Worm (Caenorhabditis elegans) whole organism, late embryonic: ENCODE data around the gene F56B3.4.
A peak's percentile ranks its signal among the peaks of the same experiment; 100 is the strongest.

Experiments used
- F13H6.1 ChIP-seq: sonication (generic microtip); optimal IDR thresholded peaks from 2 replicates; lab custom pipeline; 2016; ENCODE audit warnings: missing genetic modification characterization, missing compliant biosample characterization
- K02D7.2 ChIP-seq: sonication (generic microtip); optimal IDR thresholded peaks from 2 replicates; lab custom pipeline; 2017; ENCODE audit warnings: mild to moderate bottlenecking, missing genetic modification characterization, missing compliant biosample characterization
- T23F11.4 ChIP-seq: fragments of 200-800 bp; sonication (Bioruptor generic); optimal IDR thresholded peaks from 2 replicates; lab custom pipeline; 2018; ENCODE audit warnings: mild to moderate bottlenecking, missing genetic modification characterization, missing compliant biosample characterization
- Y22D7AL.16 ChIP-seq: sonication (generic microtip); optimal IDR thresholded peaks from 2 replicates; lab custom pipeline; 2016; ENCODE audit warnings: missing genetic modification characterization, missing compliant biosample characterization
- ama-1 ChIP-seq: fragments of 150-350 bp; optimal IDR thresholded peaks from 2 replicates; lab custom pipeline; 2014
- ceh-19 ChIP-seq: fragments of 200-800 bp; sonication (Bioruptor generic); optimal IDR thresholded peaks from 2 replicates; lab custom pipeline; 2018; ENCODE audit warnings: mild to moderate bottlenecking, missing genetic modification characterization, missing compliant biosample characterization
- ceh-2 ChIP-seq: sonication (generic microtip); optimal IDR thresholded peaks from 2 replicates; lab custom pipeline; 2016; ENCODE audit warnings: missing genotype, missing genetic modification characterization, missing compliant biosample characterization
- ceh-24 ChIP-seq: sonication (generic microtip); optimal IDR thresholded peaks from 2 replicates; lab custom pipeline; 2016; ENCODE audit warnings: mild to moderate bottlenecking, missing genetic modification characterization, missing compliant biosample characterization
- ceh-30 ChIP-seq: fragments of 150-350 bp; optimal IDR thresholded peaks from 2 replicates; lab custom pipeline; 2014; ENCODE audit warnings: missing biosample characterization, missing genetic modification characterization
- ceh-31 ChIP-seq: sonication (generic microtip); optimal IDR thresholded peaks from 2 replicates; lab custom pipeline; 2016; ENCODE audit warnings: missing genetic modification characterization, missing compliant biosample characterization
- ceh-34 ChIP-seq: sonication (generic microtip); optimal IDR thresholded peaks from 2 replicates; lab custom pipeline; 2016; ENCODE audit warnings: mild to moderate bottlenecking, missing genetic modification characterization, missing compliant biosample characterization
- ceh-45 ChIP-seq: fragments of 200-800 bp; sonication (Bioruptor generic); IDR thresholded peaks from 2 replicates; pipeline ENCODE4 v1.3.6; 2022; ENCODE audit warnings: missing genetic modification reagents, missing genetic modification characterization, missing compliant biosample characterization
- ceh-48 ChIP-seq: sonication (generic microtip); optimal IDR thresholded peaks from 2 replicates; lab custom pipeline; 2016; ENCODE audit warnings: missing genetic modification characterization, inconsistent platforms, missing compliant biosample characterization
- ceh-6 ChIP-seq: fragments of 200-800 bp; sonication (Bioruptor generic); optimal IDR thresholded peaks from 2 replicates; lab custom pipeline; 2018; ENCODE audit warnings: mild to moderate bottlenecking, missing genetic modification characterization, missing compliant biosample characterization
- ceh-9 ChIP-seq: sonication (generic microtip); optimal IDR thresholded peaks from 2 replicates; lab custom pipeline; 2016; ENCODE audit warnings: mild to moderate bottlenecking, missing genetic modification characterization, inconsistent platforms, missing compliant biosample characterization
- che-1 ChIP-seq: sonication (generic microtip); optimal IDR thresholded peaks from 2 replicates; lab custom pipeline; 2016; ENCODE audit warnings: mild to moderate bottlenecking, missing genetic modification characterization, missing compliant biosample characterization
- dmd-4 ChIP-seq: sonication (generic microtip); optimal IDR thresholded peaks from 2 replicates; lab custom pipeline; 2016; ENCODE audit warnings: borderline replicate concordance, missing genetic modification characterization, missing compliant biosample characterization
- dve-1 ChIP-seq: sonication (generic microtip); optimal IDR thresholded peaks from 2 replicates; lab custom pipeline; 2017; ENCODE audit warnings: antibody characterized with exemption, mild to moderate bottlenecking, missing genetic modification characterization, missing compliant biosample characterization
- eyg-1 ChIP-seq: sonication (generic microtip); optimal IDR thresholded peaks from 2 replicates; lab custom pipeline; 2016; ENCODE audit warnings: missing genotype, missing genetic modification characterization, missing compliant biosample characterization
- hlh-13 ChIP-seq: fragments of 200-800 bp; sonication (Bioruptor generic); optimal IDR thresholded peaks from 2 replicates; lab custom pipeline; 2018; ENCODE audit warnings: mild to moderate bottlenecking, missing genetic modification characterization, missing compliant biosample characterization
- hlh-30 ChIP-seq: sonication (generic microtip); optimal IDR thresholded peaks from 2 replicates; lab custom pipeline; 2017; ENCODE audit warnings: antibody characterized with exemption, missing genetic modification characterization, missing compliant biosample characterization; ENCODE audit not compliant: insufficient read depth
- hlh-6 ChIP-seq: sonication (generic microtip); optimal IDR thresholded peaks from 2 replicates; lab custom pipeline; 2016; ENCODE audit warnings: missing genotype, missing genetic modification characterization, missing compliant biosample characterization
- madf-2 ChIP-seq: sonication (generic microtip); optimal IDR thresholded peaks from 2 replicates; lab custom pipeline; 2017; ENCODE audit warnings: missing genetic modification characterization, missing compliant biosample characterization
- mec-3 ChIP-seq: sonication (generic microtip); optimal IDR thresholded peaks from 2 replicates; lab custom pipeline; 2016; ENCODE audit warnings: borderline replicate concordance, missing genetic modification characterization, missing compliant biosample characterization
- nfya-1 ChIP-seq: sonication (generic microtip); optimal IDR thresholded peaks from 2 replicates; lab custom pipeline; 2017; ENCODE audit warnings: missing genetic modification characterization, mild to moderate bottlenecking, missing compliant biosample characterization, antibody characterized with exemption, moderate library complexity
- nhr-232 ChIP-seq: sonication (generic microtip); optimal IDR thresholded peaks from 2 replicates; lab custom pipeline; 2016; ENCODE audit warnings: missing genetic modification characterization, missing compliant biosample characterization
- npax-4 ChIP-seq: sonication (generic microtip); optimal IDR thresholded peaks from 2 replicates; lab custom pipeline; 2016; ENCODE audit warnings: missing genetic modification characterization, missing compliant biosample characterization
- pax-1 ChIP-seq: fragments of 150-350 bp; optimal IDR thresholded peaks from 2 replicates; lab custom pipeline; 2014; ENCODE audit warnings: missing biosample characterization, missing genetic modification characterization
- pqm-1 ChIP-seq: sonication (generic microtip); optimal IDR thresholded peaks from 2 replicates; lab custom pipeline; 2016; ENCODE audit warnings: missing genetic modification characterization, missing compliant biosample characterization
- pros-1 ChIP-seq: fragments of 150-350 bp; optimal IDR thresholded peaks from 2 replicates; lab custom pipeline; 2014; ENCODE audit warnings: missing biosample characterization, missing genetic modification reagents, missing genetic modification characterization
- rnt-1 ChIP-seq: sonication (generic microtip); optimal IDR thresholded peaks from 2 replicates; lab custom pipeline; 2016; ENCODE audit warnings: missing genetic modification characterization, missing compliant biosample characterization
- sdc-2 ChIP-seq: sonication (generic microtip); optimal IDR thresholded peaks from 2 replicates; lab custom pipeline; 2016; ENCODE audit warnings: missing genotype, missing genetic modification characterization, missing compliant biosample characterization
- sox-2 ChIP-seq: fragments of 200-800 bp; sonication (Bioruptor generic); IDR thresholded peaks from 2 replicates; pipeline ENCODE4 v1.3.6; 2022; ENCODE audit warnings: missing genetic modification reagents, missing genetic modification characterization, missing compliant biosample characterization
- tbx-2 ChIP-seq: sonication (generic microtip); optimal IDR thresholded peaks from 2 replicates; lab custom pipeline; 2016; ENCODE audit warnings: missing genetic modification characterization, missing compliant biosample characterization
- tbx-7 ChIP-seq: sonication (generic microtip); optimal IDR thresholded peaks from 2 replicates; lab custom pipeline; 2016; ENCODE audit warnings: missing genotype, missing genetic modification characterization, missing compliant biosample characterization
- unc-42 ChIP-seq: sonication (generic microtip); optimal IDR thresholded peaks from 2 replicates; lab custom pipeline; 2016; ENCODE audit warnings: missing genotype, missing genetic modification characterization, missing compliant biosample characterization
- unc-55 ChIP-seq: sonication (generic microtip); optimal IDR thresholded peaks from 2 replicates; lab custom pipeline; 2017; ENCODE audit warnings: missing biosample characterization, missing genetic modification reagents, missing genetic modification characterization
- zip-5 ChIP-seq: sonication (generic microtip); optimal IDR thresholded peaks from 2 replicates; lab custom pipeline; 2016; ENCODE audit warnings: missing genetic modification characterization, missing compliant biosample characterization

Gene F56B3.4

ce11 chrIV:829691-830090, 35.6 kb upstream of the F56B3.4 start:
- TF ChIP-seq eyg-1 = no peak
- no peak for TF ChIP-seq mec-3
- TF ChIP-seq tbx-7 = no peak
- no peak for TF ChIP-seq pax-1 (tag; lab: Kevin White, UChicago)

- no peak for TF ChIP-seq hlh-13 (GFP tag; lab: Kevin White, UChicago)
- no peak for TF ChIP-seq zip-5 (tag; lab: Kevin White, UChicago)
- no peak for TF ChIP-seq ceh-30 (tag; lab: Kevin White, UChicago)
- TF ChIP-seq sdc-2 (tag; lab: Kevin White, UChicago) = no peak
- TF ChIP-seq nhr-232 = no peak
- TF ChIP-seq hlh-6 = no peak
- no peak for TF ChIP-seq ceh-45 (GFP tag; lab: Robert Waterston, UW)
- TF ChIP-seq rnt-1 = no peak
- no peak for TF ChIP-seq ceh-48 (tag; lab: Kevin White, UChicago)
- TF ChIP-seq unc-42 = no peak
- no peak for TF ChIP-seq ceh-9 (tag; lab: Kevin White, UChicago)
- no peak for TF ChIP-seq K02D7.2 (tag; lab: Kevin White, UChicago)
These were observed 35.0 kb upstream of the F56B3.4 start for ce11 chrIV:829107-829506.

ce11 chrIV:828427-828826, 34.4 kb upstream of the F56B3.4 start:
- TF ChIP-seq ceh-31 (tag; lab: Kevin White, UChicago) (peak; percentile 32), pax-1 (tag; lab: Kevin White, UChicago) (peak; percentile 30), ceh-24 (tag; lab: Kevin White, UChicago) (no peak), unc-42 (peak; percentile 11), unc-55 (peak; percentile 75), zip-5 (tag; lab: Kevin White, UChicago) (no peak), hlh-30 (peak; percentile 43), F13H6.1 (tag; lab: Kevin White, UChicago) (no peak), pros-1 (peak; percentile 54), madf-2 (tag; lab: Kevin White, UChicago) (no peak), T23F11.4 (no peak), tbx-2 (tag; lab: Kevin White, UChicago) (peak; percentile 45), nhr-232 (no peak), npax-4 (tag; lab: Kevin White, UChicago) (no peak), Y22D7AL.16 (no peak), rnt-1 (no peak), ceh-2 (tag; lab: Kevin White, UChicago) (no peak), nfya-1 (tag; lab: Kevin White, UChicago) (peak; percentile 74), K02D7.2 (tag; lab: Kevin White, UChicago) (no peak), pqm-1 (no peak), ceh-6 (GFP tag; lab: Kevin White, UChicago) (no peak), dve-1 (tag; lab: Kevin White, UChicago) (peak; percentile 24), ama-1 (lab: Kevin White, UChicago) (no peak)

DNA sequence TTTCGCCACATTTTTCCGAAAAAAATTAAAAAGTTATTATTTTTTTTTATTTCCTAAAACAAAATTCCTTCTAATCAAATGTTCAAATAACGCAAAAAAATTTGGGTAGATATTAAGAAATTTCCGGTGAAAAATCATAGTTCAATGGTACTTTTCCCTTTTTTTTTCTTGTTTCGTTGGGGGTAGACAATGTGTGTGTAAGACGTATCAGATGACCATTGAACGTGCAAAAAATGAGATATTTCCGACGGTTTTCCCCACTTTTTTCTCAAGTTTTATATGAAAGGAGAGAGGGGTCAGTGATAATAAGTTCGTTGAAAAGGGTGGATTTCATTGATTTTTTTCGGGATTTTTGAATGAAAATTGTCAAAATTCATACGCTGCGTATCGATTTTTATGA, 32.1 kb upstream of the F56B3.4 start:
- TF ChIP-seq pqm-1 (no peak), hlh-13 (GFP tag; lab: Kevin White, UChicago) (no peak), K02D7.2 (tag; lab: Kevin White, UChicago) (no peak), Y22D7AL.16 (no peak), ceh-2 (tag; lab: Kevin White, UChicago) (no peak), ceh-19 (GFP tag; lab: Kevin White, UChicago) (no peak), ceh-34 (tag; lab: Kevin White, UChicago) (no peak)
- TF ChIP-seq, all 69 proteins: peak for 0

DNA sequence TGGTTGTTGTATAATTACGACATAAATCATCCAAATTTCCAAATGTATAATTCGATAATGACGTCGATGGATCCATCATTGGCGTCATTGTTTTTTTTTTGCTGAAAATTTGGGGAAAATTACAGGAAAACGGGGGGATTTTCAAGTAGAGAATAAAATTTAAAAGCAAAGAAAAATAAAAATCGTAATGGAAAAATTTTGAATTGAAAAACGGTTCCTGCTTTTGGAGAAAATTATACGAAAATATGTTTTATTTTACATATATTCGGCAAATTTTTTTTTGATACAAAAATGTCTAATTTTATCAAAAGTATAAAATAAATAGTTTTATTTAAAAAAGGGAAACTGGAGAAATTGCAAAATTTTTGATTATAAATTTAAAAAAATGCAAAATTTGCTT, 30.8 kb upstream of the F56B3.4 start, which contains the start of gene zipt-15:
Gene zipt-15, minus strand, starts transcription at position 101 of the 400 bp plus-strand sequence.
- no peak for TF ChIP-seq unc-55
- no peak for TF ChIP-seq ama-1 (lab: Kevin White, UChicago)
- TF ChIP-seq tbx-7 = no peak
- TF ChIP-seq sox-2 = no peak
- no peak for TF ChIP-seq madf-2 (tag; lab: Kevin White, UChicago)
- no peak for TF ChIP-seq che-1 (tag; lab: Kevin White, UChicago)
- no peak for TF ChIP-seq ceh-48 (tag; lab: Kevin White, UChicago)
- no peak for TF ChIP-seq dmd-4 (tag; lab: Kevin White, UChicago)
- TF ChIP-seq mec-3 = no peak
- TF ChIP-seq hlh-13 (GFP tag; lab: Kevin White, UChicago) = no peak
- TF ChIP-seq Y22D7AL.16 = no peak
